Worm (Caenorhabditis elegans): ENCODE results near the gene ncx-9.

DNA sequence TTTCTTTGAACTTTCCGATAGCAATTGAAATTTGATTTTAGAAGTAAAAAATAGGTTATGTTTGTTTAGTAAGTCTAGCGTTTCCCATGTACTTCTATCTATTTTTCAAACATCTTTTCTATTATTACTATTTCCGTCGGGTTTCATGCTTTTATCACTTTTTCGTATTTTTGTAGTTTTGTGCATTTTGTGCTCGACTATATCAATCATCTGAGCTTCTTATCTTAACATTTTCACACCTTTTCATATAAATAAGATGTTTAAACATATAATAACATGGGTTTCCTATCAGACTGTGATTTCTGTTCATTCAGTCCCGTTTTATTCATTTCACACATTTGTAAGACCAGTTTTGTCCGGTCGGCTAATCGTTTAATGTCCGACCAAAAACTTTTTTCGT lies 23.0 kb upstream of the ncx-9 start:
- peak; percentile 38 for TF ChIP-seq fos-1 (tag; optimal IDR thresholded peaks at IDR 0.05)
- TF ChIP-seq ZK546.5 (tag; optimal IDR thresholded peaks at IDR 0.05), result no peak
- TF ChIP-seq blmp-1 (tag; optimal IDR thresholded peaks at IDR 0.05; ENCODE audit: insufficient read depth), result no peak
- no peak for TF ChIP-seq gmeb-1 (tag; optimal IDR thresholded peaks at IDR 0.05)
- TF ChIP-seq sem-4 (tag; optimal IDR thresholded peaks at IDR 0.05), result no peak
- TF ChIP-seq lin-39 (tag; optimal IDR thresholded peaks at IDR 0.05), result no peak
- no peak for TF ChIP-seq ceh-82 (tag; optimal IDR thresholded peaks at IDR 0.05)
- TF ChIP-seq nhr-12 (tag; optimal IDR thresholded peaks at IDR 0.05), result no peak
- no peak for TF ChIP-seq snpc-4 (tag; optimal IDR thresholded peaks at IDR 0.05)
- no peak for TF ChIP-seq ztf-1 (GFP tag; conservative IDR thresholded peaks at IDR 0.05)
- TF ChIP-seq nhr-77 (tag; optimal IDR thresholded peaks at IDR 0.05), result no peak
- TF ChIP-seq ztf-4 (tag; optimal IDR thresholded peaks at IDR 0.05), result no peak
- no peak for TF ChIP-seq R02D3.7 (tag; optimal IDR thresholded peaks at IDR 0.05)
- TF ChIP-seq skn-1 (tag; optimal IDR thresholded peaks at IDR 0.05), result no peak
